Worm (Caenorhabditis elegans): ENCODE results near the gene B0218.7.

B0218.7 gene

DNA sequence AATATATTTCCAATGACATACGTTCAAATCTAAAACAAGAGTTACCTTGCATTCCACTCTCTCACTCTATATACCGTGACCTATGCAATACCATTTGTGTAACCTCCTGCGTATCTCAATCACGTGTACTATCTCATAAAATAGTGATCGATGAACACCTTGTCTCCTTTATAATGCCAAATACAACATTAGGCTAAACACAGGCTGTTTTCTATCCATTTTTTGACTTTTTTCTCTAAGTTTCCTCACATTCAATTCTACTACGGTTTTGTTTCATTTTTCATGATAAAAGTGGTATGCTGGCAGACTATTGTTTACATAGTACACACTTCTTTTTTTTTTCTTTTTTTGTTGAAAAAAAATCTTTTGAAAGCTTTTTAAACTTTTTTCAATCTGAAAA lies 19.6 kb downstream of the B0218.7 start:
- TF ChIP-seq sem-4 (tag; optimal IDR thresholded peaks at IDR 0.05): no peak
- TF ChIP-seq elt-1 (tag; optimal IDR thresholded peaks at IDR 0.05): no peak
- peak; percentile 60 to 69 for TF ChIP-seq mdl-1 (tag; optimal IDR thresholded peaks at IDR 0.05)
- TF ChIP-seq nhr-6 (tag; optimal IDR thresholded peaks at IDR 0.05): no peak
- no peak for TF ChIP-seq nhr-12 (tag; optimal IDR thresholded peaks at IDR 0.05)
- no peak for TF ChIP-seq ceh-82 (tag; optimal IDR thresholded peaks at IDR 0.05)
- TF ChIP-seq nhr-77 (tag; optimal IDR thresholded peaks at IDR 0.05): no peak
- peak in 1 of 2 experiments; percentile 11 for TF ChIP-seq lsy-2 (tag; optimal IDR thresholded peaks at IDR 0.05)
- TF ChIP-seq sma-9 (GFP tag; optimal IDR thresholded peaks at IDR 0.05): peak; percentile 47
- TF ChIP-seq sma-9 (tag; optimal IDR thresholded peaks at IDR 0.05): no peak
- TF ChIP-seq nhr-129 (tag; optimal IDR thresholded peaks at IDR 0.05): peak; percentile 42
- no peak for TF ChIP-seq nhr-11 (tag; optimal IDR thresholded peaks at IDR 0.05)
- TF ChIP-seq skn-1 (tag; optimal IDR thresholded peaks at IDR 0.05): no peak
- TF ChIP-seq F13H6.1 (tag; optimal IDR thresholded peaks at IDR 0.05): peak; percentile 28
- no peak for TF ChIP-seq lin-13 (GFP tag; optimal IDR thresholded peaks at IDR 0.05)
- TF ChIP-seq crh-2 (tag; optimal IDR thresholded peaks at IDR 0.05): peak; percentile 53
- TF ChIP-seq ztf-11 (tag; optimal IDR thresholded peaks at IDR 0.05): no peak
- TF ChIP-seq peb-1 (tag; optimal IDR thresholded peaks at IDR 0.05): no peak
- TF ChIP-seq dmd-4 (tag; optimal IDR thresholded peaks at IDR 0.05): no peak
- no peak for TF ChIP-seq egl-27 (tag; optimal IDR thresholded peaks at IDR 0.05)
- TF ChIP-seq nhr-25 (tag; optimal IDR thresholded peaks at IDR 0.05): peak; percentile 86
- no peak for TF ChIP-seq unc-62 (GFP tag; optimal IDR thresholded peaks at IDR 0.05)
- TF ChIP-seq Y55F3AM.14 (GFP tag; optimal IDR thresholded peaks at IDR 0.05): no peak
- TF ChIP-seq nhr-237 (tag; optimal IDR thresholded peaks at IDR 0.05): no peak
- no peak for TF ChIP-seq snpc-4 (tag; optimal IDR thresholded peaks at IDR 0.05)
- peak; percentile 44 for TF ChIP-seq C34F6.9 (tag; optimal IDR thresholded peaks at IDR 0.05)
- no peak for TF ChIP-seq blmp-1 (tag; optimal IDR thresholded peaks at IDR 0.05; ENCODE audit: insufficient read depth)
- TF ChIP-seq nhr-21 (tag; optimal IDR thresholded peaks at IDR 0.05): peak; percentile 31
- TF ChIP-seq alr-1 (tag; optimal IDR thresholded peaks at IDR 0.05): no peak
- peak; percentile 29 for TF ChIP-seq gmeb-1 (tag; optimal IDR thresholded peaks at IDR 0.05)
- TF ChIP-seq mbf-1 (tag; optimal IDR thresholded peaks at IDR 0.05): no peak
- no peak for TF ChIP-seq elt-3 (tag; optimal IDR thresholded peaks at IDR 0.05)
- no peak for TF ChIP-seq aly-2 (tag; optimal IDR thresholded peaks at IDR 0.05)
- TF ChIP-seq fos-1 (tag; optimal IDR thresholded peaks at IDR 0.05): peak; percentile 19
- no peak for TF ChIP-seq nhr-23 (tag; optimal IDR thresholded peaks at IDR 0.05)
- TF ChIP-seq R02D3.7 (tag; optimal IDR thresholded peaks at IDR 0.05): no peak
- TF ChIP-seq ZK546.5 (tag; optimal IDR thresholded peaks at IDR 0.05): no peak
- TF ChIP-seq ceh-16 (tag; optimal IDR thresholded peaks at IDR 0.05): no peak
- no peak for TF ChIP-seq ama-1 (optimal IDR thresholded peaks at IDR 0.05)
- TF ChIP-seq lin-39 (tag; optimal IDR thresholded peaks at IDR 0.05): no peak
- no peak for TF ChIP-seq lin-11 (tag; optimal IDR thresholded peaks at IDR 0.05)
- no peak for TF ChIP-seq sma-3 (GFP tag; optimal IDR thresholded peaks at IDR 0.05)
- no peak for TF ChIP-seq nhr-10 (tag; optimal IDR thresholded peaks at IDR 0.05)
- TF ChIP-seq ztf-4 (tag; optimal IDR thresholded peaks at IDR 0.05): no peak
- no peak for TF ChIP-seq zag-1 (tag; optimal IDR thresholded peaks at IDR 0.05)

DNA sequence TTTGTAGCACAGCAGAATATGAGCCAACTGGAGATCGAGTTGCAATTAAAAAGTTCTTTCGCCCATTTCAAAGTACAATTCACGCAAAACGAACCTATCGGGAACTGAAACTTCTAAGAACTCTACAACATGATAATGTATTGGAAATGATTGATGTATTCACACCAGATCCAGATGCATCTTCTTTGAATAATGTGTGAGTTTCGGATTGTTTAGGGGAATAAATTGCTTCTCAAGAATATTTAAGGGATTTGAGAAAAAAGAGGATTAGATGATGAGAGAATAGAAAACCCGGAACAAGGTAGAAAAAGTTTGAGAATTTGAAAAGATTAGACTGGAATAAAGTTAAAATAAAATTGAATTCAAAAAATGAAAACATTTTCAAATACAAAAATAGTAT lies 21.5 kb downstream of the B0218.7 start:
- TF ChIP-seq nhr-6 (tag; optimal IDR thresholded peaks at IDR 0.05) (no peak), unc-55 (GFP tag; optimal IDR thresholded peaks at IDR 0.05) (peak; percentile 66)
